Worm (Caenorhabditis elegans): ENCODE data around the gene K09E9.1.

Gene K09E9.1

ce11 chrX:15642638-15643037 is 22.3 kb downstream of the K09E9.1 start, which contains the start of gene H08J19.1:
TSS of gene H08J19.1 (plus strand) at chrX:15642938.
- TF ChIP-seq nhr-28 (tag; optimal IDR thresholded peaks at IDR 0.05), result no peak
- TF ChIP-seq zip-8 (tag; optimal IDR thresholded peaks at IDR 0.05), result no peak
- no peak for TF ChIP-seq mep-1 (tag; optimal IDR thresholded peaks at IDR 0.05)
- TF ChIP-seq ceh-39 (tag; optimal IDR thresholded peaks at IDR 0.05), result no peak
- no peak for TF ChIP-seq ceh-83 (GFP tag; optimal IDR thresholded peaks at IDR 0.05)
- TF ChIP-seq nhr-237 (tag; optimal IDR thresholded peaks at IDR 0.05), result no peak
- no peak for TF ChIP-seq hlh-1 (tag; optimal IDR thresholded peaks at IDR 0.05)
- no peak for TF ChIP-seq lin-13 (tag; optimal IDR thresholded peaks at IDR 0.05)
- no peak for TF ChIP-seq ces-1 (GFP tag; optimal IDR thresholded peaks at IDR 0.05)
- TF ChIP-seq sem-2 (GFP tag; optimal IDR thresholded peaks at IDR 0.05), result no peak
- no peak for TF ChIP-seq drap-1 (GFP tag; optimal IDR thresholded peaks at IDR 0.05)
- no peak for TF ChIP-seq flh-1 (GFP tag; optimal IDR thresholded peaks at IDR 0.05)

- TF ChIP-seq pha-4 (tag; optimal IDR thresholded peaks at IDR 0.05) (no peak), nhr-237 (tag; optimal IDR thresholded peaks at IDR 0.05) (no peak), elt-3 (tag; optimal IDR thresholded peaks at IDR 0.05) (no peak), nhr-76 (tag; optimal IDR thresholded peaks at IDR 0.05) (no peak), ceh-39 (tag; optimal IDR thresholded peaks at IDR 0.05) (no peak), hlh-1 (tag; optimal IDR thresholded peaks at IDR 0.05) (no peak), unc-39 (tag; optimal IDR thresholded peaks at IDR 0.05) (no peak), flh-1 (GFP tag; optimal IDR thresholded peaks at IDR 0.05) (no peak), zip-8 (tag; optimal IDR thresholded peaks at IDR 0.05) (no peak), ham-2 (GFP tag; optimal IDR thresholded peaks at IDR 0.05) (no peak), blmp-1 (tag; optimal IDR thresholded peaks at IDR 0.05) (no peak)
Observed at ce11 chrX:15647276-15647675, 27.0 kb downstream of the K09E9.1 start, which contains the start of gene F59D12.5. TSS of gene F59D12.5 (minus strand) at chrX:15647369.

- TF ChIP-seq mls-2 (tag; optimal IDR thresholded peaks at IDR 0.05) (no peak), ztf-11 (tag; optimal IDR thresholded peaks at IDR 0.05) (no peak), ceh-83 (GFP tag; optimal IDR thresholded peaks at IDR 0.05) (no peak), blmp-1 (tag; optimal IDR thresholded peaks at IDR 0.05) (no peak), mab-5 (tag; optimal IDR thresholded peaks at IDR 0.05) (no peak), flh-1 (GFP tag; optimal IDR thresholded peaks at IDR 0.05) (no peak), sptf-1 (tag; optimal IDR thresholded peaks at IDR 0.05) (no peak), ceh-39 (tag; optimal IDR thresholded peaks at IDR 0.05) (no peak), drap-1 (GFP tag; optimal IDR thresholded peaks at IDR 0.05) (no peak), nhr-76 (tag; optimal IDR thresholded peaks at IDR 0.05) (no peak), nhr-12 (tag; optimal IDR thresholded peaks at IDR 0.05) (no peak), nhr-2 (tag; optimal IDR thresholded peaks at IDR 0.05) (no peak)
Observed at ce11 chrX:15650428-15650827, 30.1 kb downstream of the K09E9.1 start.

ce11 chrX:15650919-15651420 is 30.7 kb downstream of the K09E9.1 start, which contains the start of gene F59D12.3:
TSS of gene F59D12.3 (minus strand) at chrX:15650969.
- TF ChIP-seq snpc-4 (tag; optimal IDR thresholded peaks at IDR 0.05) (no peak), drap-1 (GFP tag; optimal IDR thresholded peaks at IDR 0.05) (no peak), ham-2 (GFP tag; optimal IDR thresholded peaks at IDR 0.05) (no peak), tbx-8 (GFP tag; optimal IDR thresholded peaks at IDR 0.05) (no peak), unc-120 (tag; optimal IDR thresholded peaks at IDR 0.05; ENCODE audit: poor library complexity, severe bottlenecking) (no peak), mep-1 (tag; optimal IDR thresholded peaks at IDR 0.05) (no peak), bed-3 (GFP tag; optimal IDR thresholded peaks at IDR 0.05) (no peak), nhr-12 (tag; optimal IDR thresholded peaks at IDR 0.05) (no peak), nhr-28 (tag; optimal IDR thresholded peaks at IDR 0.05) (no peak), sem-2 (GFP tag; optimal IDR thresholded peaks at IDR 0.05) (no peak), cnd-1 (tag; optimal IDR thresholded peaks at IDR 0.05) (no peak), ceh-83 (GFP tag; optimal IDR thresholded peaks at IDR 0.05) (no peak), hlh-1 (tag; optimal IDR thresholded peaks at IDR 0.05) (no peak), blmp-1 (tag; optimal IDR thresholded peaks at IDR 0.05) (no peak), unc-39 (tag; optimal IDR thresholded peaks at IDR 0.05) (no peak), nhr-2 (tag; optimal IDR thresholded peaks at IDR 0.05) (no peak), lsy-2 (tag; optimal IDR thresholded peaks at IDR 0.05) (no peak), unc-62 (GFP tag; optimal IDR thresholded peaks at IDR 0.05) (no peak)

- TF ChIP-seq nhr-76 (tag; optimal IDR thresholded peaks at IDR 0.05), result no peak
- TF ChIP-seq mls-2 (tag; optimal IDR thresholded peaks at IDR 0.05), result no peak
- TF ChIP-seq unc-120 (tag; optimal IDR thresholded peaks at IDR 0.05; ENCODE audit: poor library complexity, severe bottlenecking), result no peak
- TF ChIP-seq lsy-2 (tag; optimal IDR thresholded peaks at IDR 0.05), result no peak
- TF ChIP-seq ceh-83 (GFP tag; optimal IDR thresholded peaks at IDR 0.05), result no peak
- TF ChIP-seq unc-39 (tag; optimal IDR thresholded peaks at IDR 0.05), result no peak
- no peak for TF ChIP-seq bed-3 (GFP tag; optimal IDR thresholded peaks at IDR 0.05)
- TF ChIP-seq ztf-11 (tag; optimal IDR thresholded peaks at IDR 0.05), result no peak
- no peak for TF ChIP-seq sem-2 (GFP tag; optimal IDR thresholded peaks at IDR 0.05)
- no peak for TF ChIP-seq blmp-1 (tag; optimal IDR thresholded peaks at IDR 0.05)
- TF ChIP-seq elt-3 (tag; optimal IDR thresholded peaks at IDR 0.05), result no peak
- TF ChIP-seq elt-1 (tag; optimal IDR thresholded peaks at IDR 0.05; ENCODE audit: borderline replicate concordance, insufficient read depth), result no peak
- no peak for TF ChIP-seq flh-1 (GFP tag; optimal IDR thresholded peaks at IDR 0.05)
- TF ChIP-seq lin-32 (GFP tag; optimal IDR thresholded peaks at IDR 0.05), result peak; percentile 11
- TF ChIP-seq zip-8 (tag; optimal IDR thresholded peaks at IDR 0.05), result no peak
- no peak for TF ChIP-seq hlh-1 (tag; optimal IDR thresholded peaks at IDR 0.05)
- TF ChIP-seq tbx-8 (GFP tag; optimal IDR thresholded peaks at IDR 0.05), result no peak
- TF ChIP-seq snpc-4 (tag; optimal IDR thresholded peaks at IDR 0.05), result no peak
- TF ChIP-seq mab-5 (tag; optimal IDR thresholded peaks at IDR 0.05), result no peak
- no peak for TF ChIP-seq ceh-43 (GFP tag; optimal IDR thresholded peaks at IDR 0.05)
- TF ChIP-seq ham-2 (GFP tag; optimal IDR thresholded peaks at IDR 0.05), result no peak
- no peak for TF ChIP-seq drap-1 (GFP tag; optimal IDR thresholded peaks at IDR 0.05)
- no peak for TF ChIP-seq nhr-2 (tag; optimal IDR thresholded peaks at IDR 0.05)
- peak; percentile 12 for TF ChIP-seq sptf-1 (tag; optimal IDR thresholded peaks at IDR 0.05)
- TF ChIP-seq M03D4.4 (tag; optimal IDR thresholded peaks at IDR 0.05), result peak; percentile 2
- peak; percentile 61 for TF ChIP-seq ces-1 (GFP tag; optimal IDR thresholded peaks at IDR 0.05)
- peak; percentile 27 for TF ChIP-seq cnd-1 (tag; optimal IDR thresholded peaks at IDR 0.05)
- TF ChIP-seq nhr-12 (tag; optimal IDR thresholded peaks at IDR 0.05), result no peak
- TF ChIP-seq unc-62 (GFP tag; optimal IDR thresholded peaks at IDR 0.05), result no peak
- no peak for TF ChIP-seq ceh-39 (tag; optimal IDR thresholded peaks at IDR 0.05)
- no peak for TF ChIP-seq pha-4 (tag; optimal IDR thresholded peaks at IDR 0.05)
Observed at ce11 chrX:15653196-15653595, 32.9 kb downstream of the K09E9.1 start.

Data from whole organism, mixed stage, embryonic.